Worm (Caenorhabditis elegans) whole organism, L3 larva: ENCODE results near the gene C12D8.9.

ENCODE experiments used
- egl-5 ChIP-seq: fragments of 150-350 bp; optimal IDR thresholded peaks from 2 replicates; lab custom pipeline; 2017; ENCODE audit warnings: missing biosample characterization, missing genetic modification reagents, missing genetic modification characterization, inconsistent platforms
- fos-1 ChIP-seq: fragments of 150-350 bp; optimal IDR thresholded peaks from 2 replicates; lab custom pipeline; 2014; ENCODE audit warnings: missing biosample characterization, missing genetic modification characterization
- nfya-1 ChIP-seq: sonication (generic microtip); optimal IDR thresholded peaks from 2 replicates; lab custom pipeline; 2017; ENCODE audit warnings: missing genetic modification characterization, mild to moderate bottlenecking, missing compliant biosample characterization, antibody characterized with exemption, moderate library complexity; ENCODE audit not compliant: insufficient read depth
- nhr-11 ChIP-seq: fragments of 150-350 bp; optimal IDR thresholded peaks from 2 replicates; lab custom pipeline; 2014; ENCODE audit warnings: missing biosample characterization, missing genetic modification characterization
- nhr-77 ChIP-seq: fragments of 150-350 bp; optimal IDR thresholded peaks from 2 replicates; lab custom pipeline; 2014; ENCODE audit warnings: missing biosample characterization, missing genetic modification characterization
- pqm-1 ChIP-seq: fragments of 150-350 bp; optimal IDR thresholded peaks from 2 replicates; lab custom pipeline; 2017; ENCODE audit warnings: missing biosample characterization, missing genetic modification characterization, inconsistent platforms
- skn-1 ChIP-seq: fragments of 150-350 bp; optimal IDR thresholded peaks from 2 replicates; lab custom pipeline; 2014; ENCODE audit warnings: missing biosample characterization, missing genetic modification characterization
- snpc-4 ChIP-seq: fragments of 150-350 bp; optimal IDR thresholded peaks from 2 replicates; lab custom pipeline; 2014; ENCODE audit warnings: missing biosample characterization, missing genetic modification characterization
- unc-62 ChIP-seq: fragments of 150-350 bp; sonication (generic microtip); optimal IDR thresholded peaks from 4 replicates; lab custom pipeline; 2014; ENCODE audit warnings: missing biosample characterization, missing genetic modification reagents, missing genetic modification characterization
- ztf-11 ChIP-seq: fragments of 150-350 bp; optimal IDR thresholded peaks from 2 replicates; lab custom pipeline; 2014; ENCODE audit warnings: missing biosample characterization, missing genetic modification characterization

DNA sequence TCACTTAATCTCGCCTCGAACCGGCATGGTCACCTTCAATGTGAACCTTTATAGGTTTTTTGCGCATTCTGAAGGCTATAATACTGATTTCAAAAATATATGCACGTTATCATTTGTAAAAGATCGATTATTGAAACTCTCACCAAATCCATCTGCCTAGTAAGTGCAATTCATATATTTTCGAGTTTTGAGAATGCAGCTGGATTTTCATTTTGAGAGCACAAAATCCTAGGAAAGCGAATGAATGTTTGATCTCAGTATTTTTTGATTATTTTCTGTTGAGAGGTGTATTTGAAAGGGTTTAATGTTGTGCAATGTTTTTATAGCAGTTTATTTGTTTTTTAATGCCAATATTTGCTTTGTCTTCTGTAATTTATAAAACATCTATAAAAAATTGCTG lies 33.0 kb upstream of the C12D8.9 start:
- TF ChIP-seq snpc-4 (no peak), nfya-1 (tag; lab: Kevin White, UChicago) (no peak), skn-1 (tag; lab: Kevin White, UChicago) (no peak), ztf-11 (tag; lab: Kevin White, UChicago) (no peak), nhr-77 (tag; lab: Kevin White, UChicago) (no peak), fos-1 (tag; lab: Kevin White, UChicago) (no peak), nhr-11 (tag; lab: Kevin White, UChicago) (no peak), pqm-1 (tag; lab: Kevin White, UChicago) (no peak), egl-5 (tag; lab: Kevin White, UChicago) (no peak), unc-62 (GFP tag; lab: Kevin White, UChicago) (no peak)
